Fruit fly (Drosophila melanogaster): ENCODE measurements around the gene AP-1gamma.

DNA sequence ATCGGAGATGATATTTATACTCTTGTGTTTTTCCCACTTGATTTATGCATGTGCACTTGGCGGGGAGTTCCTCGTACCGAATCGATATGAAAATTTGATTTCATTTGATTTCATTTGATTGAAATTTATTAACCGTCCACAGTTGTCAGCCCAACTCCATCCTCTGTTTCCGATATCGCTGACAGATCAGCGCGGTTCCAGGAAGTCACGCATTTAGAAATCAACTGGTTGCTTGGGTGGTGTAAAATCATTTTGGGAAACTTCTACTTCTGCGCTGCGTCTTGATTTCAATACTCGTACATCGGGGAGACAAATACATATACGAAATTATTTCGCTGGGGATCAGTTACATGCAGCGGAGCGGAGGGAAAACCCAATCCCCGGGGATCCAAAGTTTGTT, 23.0 kb downstream of the AP-1gamma start:
- no peak for TF ChIP-seq psq (optimal IDR thresholded peaks at IDR 0.05)
- TF ChIP-seq CG8478 (optimal IDR thresholded peaks at IDR 0.05) = no peak

All from whole organism.